Fruit fly (Drosophila melanogaster) whole organism, embryonic: ENCODE measurements around the gene CG15891.

Source experiments
- Ada2b ChIP-seq: fragments of 200-800 bp; sonication (Bioruptor generic); IDR thresholded peaks from 2 replicates; pipeline ENCODE4 v1.3.6; 2022; ENCODE audit warnings: missing biosample characterization, missing genetic modification characterization
- Aef1 ChIP-seq: fragments of 200-800 bp; sonication (Bioruptor generic); IDR thresholded peaks from 3 replicates; pipeline ENCODE4 v1.3.6; 2022; ENCODE audit warnings: missing biosample characterization, missing genetic modification characterization
- Awh ChIP-seq: fragments of 200-800 bp; sonication (Bioruptor generic); IDR thresholded peaks from 2 replicates; pipeline ENCODE4, ENCODE4 v1.3.6; 2022; ENCODE audit warnings: missing biosample characterization, missing genetic modification characterization
- CG11456 ChIP-seq: fragments of 200-800 bp; sonication (Bioruptor generic); IDR thresholded peaks from 3 replicates; pipeline ENCODE4 v1.3.6; 2022; ENCODE audit warnings: missing biosample characterization, missing genetic modification characterization
- CG11504 ChIP-seq: fragments of 200-800 bp; sonication (Bioruptor generic); optimal IDR thresholded peaks from 3 replicates; lab custom pipeline; 2019; ENCODE audit warnings: missing biosample characterization, mild to moderate bottlenecking, missing genetic modification characterization, moderate library complexity
- CG12391 ChIP-seq: fragments of 200-800 bp; sonication (Bioruptor generic); optimal IDR thresholded peaks from 3 replicates; lab custom pipeline; 2018; ENCODE audit warnings: missing biosample characterization, mild to moderate bottlenecking, missing genetic modification characterization, moderate library complexity
- CG15479 ChIP-seq: fragments of 200-800 bp; sonication (Bioruptor generic); optimal IDR thresholded peaks from 3 replicates; lab custom pipeline; 2019; ENCODE audit warnings: missing biosample characterization, mild to moderate bottlenecking, missing genetic modification characterization, moderate library complexity
- CG15601 ChIP-seq: fragments of 200-800 bp; sonication (Bioruptor generic); optimal IDR thresholded peaks from 3 replicates; lab custom pipeline; 2019; ENCODE audit warnings: missing biosample characterization, mild to moderate bottlenecking, missing genetic modification characterization, moderate library complexity
- CG15696 ChIP-seq: fragments of 200-800 bp; sonication (Bioruptor generic); optimal IDR thresholded peaks from 2 replicates; lab custom pipeline; 2019; ENCODE audit warnings: missing biosample characterization, mild to moderate bottlenecking, missing genetic modification characterization, moderate library complexity
- CG1603 ChIP-seq: fragments of 200-800 bp; sonication (Bioruptor generic); optimal IDR thresholded peaks from 2 replicates; lab custom pipeline; 2019; ENCODE audit warnings: missing biosample characterization, mild to moderate bottlenecking, missing genetic modification characterization, moderate library complexity
- CG16863 ChIP-seq: fragments of 200-800 bp; sonication (Bioruptor generic); optimal IDR thresholded peaks from 3 replicates; lab custom pipeline; 2016; ENCODE audit warnings: missing biosample characterization, missing genetic modification characterization
- CG18599 ChIP-seq: fragments of 200-800 bp; sonication (Bioruptor generic); optimal IDR thresholded peaks from 3 replicates; lab custom pipeline; 2017; ENCODE audit warnings: missing biosample characterization, missing genetic modification characterization, mild to moderate bottlenecking, moderate library complexity, missing genetic modification reagents
- CG2120 ChIP-seq: fragments of 200-800 bp; sonication (Bioruptor generic); optimal IDR thresholded peaks from 3 replicates; lab custom pipeline; 2016; ENCODE audit warnings: missing biosample characterization, missing genetic modification characterization
- CG31388 ChIP-seq: fragments of 200-800 bp; sonication (Bioruptor generic); optimal IDR thresholded peaks from 2 replicates; lab custom pipeline; 2016; ENCODE audit warnings: missing biosample characterization, missing genetic modification characterization
- CG31441 ChIP-seq: fragments of 200-800 bp; sonication (Bioruptor generic); IDR thresholded peaks from 2 replicates; pipeline ENCODE4 v1.3.6; 2022; ENCODE audit warnings: missing biosample characterization, missing genetic modification characterization
- CG3163 ChIP-seq: fragments of 200-800 bp; sonication (Bioruptor generic); optimal IDR thresholded peaks from 3 replicates; lab custom pipeline; 2016; ENCODE audit warnings: missing biosample characterization, missing genetic modification characterization
- CG3838 ChIP-seq: fragments of 200-800 bp; sonication (Bioruptor generic); optimal IDR thresholded peaks from 3 replicates; lab custom pipeline; 2016; ENCODE audit warnings: missing biosample characterization, missing genetic modification characterization
- CG5245 ChIP-seq: fragments of 200-800 bp; sonication (Bioruptor generic); optimal IDR thresholded peaks from 3 replicates; lab custom pipeline; 2016; ENCODE audit warnings: missing biosample characterization, missing genetic modification characterization
- CG8089 ChIP-seq: fragments of 200-800 bp; sonication (Bioruptor generic); optimal IDR thresholded peaks from 3 replicates; lab custom pipeline; 2016; ENCODE audit warnings: missing biosample characterization, missing genetic modification characterization
- CG9727 ChIP-seq: fragments of 200-800 bp; sonication (Bioruptor generic); optimal IDR thresholded peaks from 3 replicates; lab custom pipeline; 2017; ENCODE audit warnings: missing biosample characterization, mild to moderate bottlenecking, missing genetic modification characterization
- CG9797 ChIP-seq: fragments of 200-800 bp; sonication (Bioruptor generic); optimal IDR thresholded peaks from 3 replicates; lab custom pipeline; 2018; ENCODE audit warnings: missing biosample characterization, mild to moderate bottlenecking, missing genetic modification characterization
- CG9876 ChIP-seq: fragments of 200-800 bp; sonication (Bioruptor generic); optimal IDR thresholded peaks from 2 replicates; lab custom pipeline; 2016; ENCODE audit warnings: missing biosample characterization, missing genetic modification characterization
- CG9932 ChIP-seq: fragments of 200-800 bp; sonication (Bioruptor generic); IDR thresholded peaks from 2 replicates; pipeline ENCODE4 v1.3.6; 2022; ENCODE audit warnings: missing biosample characterization, missing genetic modification characterization
- CrebB ChIP-seq: fragments of 200-800 bp; sonication (Bioruptor generic); optimal IDR thresholded peaks from 3 replicates; lab custom pipeline; 2018; ENCODE audit warnings: missing biosample characterization, mild to moderate bottlenecking, missing genetic modification characterization
- Eip74EF ChIP-seq, 2 experiments: fragments of 200-800 bp in 1 of 2; fragments of >200 bp in 1 of 2; sonication (Bioruptor generic) in 1 of 2; optimal IDR thresholded peaks; 2 replicates each; lab custom pipeline; 2017 to 2019; ENCODE audit warnings: missing biosample characterization in 2 of 2, missing genetic modification characterization in 2 of 2, mild to moderate bottlenecking in 1 of 2, moderate library complexity in 1 of 2
- Ets65A ChIP-seq: fragments of 200-800 bp; sonication (Bioruptor generic); peaks from one replicate; lab custom pipeline; 2016; ENCODE audit warnings: missing biosample characterization, missing genetic modification characterization
- HLH3B ChIP-seq: fragments of 200-800 bp; sonication (Bioruptor generic); IDR thresholded peaks from 2 replicates; pipeline ENCODE4 v1.3.6; 2022; ENCODE audit warnings: missing biosample characterization, missing genetic modification characterization
- Hey ChIP-seq: fragments of 200-800 bp; sonication (Bioruptor generic); optimal IDR thresholded peaks from 3 replicates; lab custom pipeline; 2018; ENCODE audit warnings: missing biosample characterization, mild to moderate bottlenecking, missing genetic modification characterization
- Lhr ChIP-seq: fragments of 200-800 bp; sonication (Bioruptor generic); optimal IDR thresholded peaks from 3 replicates; lab custom pipeline; 2017; ENCODE audit warnings: mild to moderate bottlenecking, missing biosample characterization, missing genetic modification reagents, missing genetic modification characterization
- Lpt ChIP-seq: fragments of >200 bp; optimal IDR thresholded peaks from 2 replicates; lab custom pipeline; 2018; ENCODE audit warnings: missing biosample characterization, missing genetic modification characterization
- Nf-YA ChIP-seq: fragments of 200-800 bp; sonication (Bioruptor generic); IDR thresholded peaks from 2 replicates; pipeline ENCODE4 v1.3.6; 2022; ENCODE audit warnings: missing biosample characterization, missing genetic modification characterization
- Rfx ChIP-seq: fragments of 200-800 bp; sonication (Bioruptor generic); IDR thresholded peaks from 2 replicates; pipeline ENCODE4 v1.3.6; 2022; ENCODE audit warnings: missing biosample characterization, missing genetic modification characterization
- Six4 ChIP-seq: fragments of 200-800 bp; sonication (Bioruptor generic); optimal IDR thresholded peaks from 2 replicates; lab custom pipeline; 2016; ENCODE audit warnings: missing biosample characterization, missing genetic modification characterization
- Xrp1 ChIP-seq: fragments of 200-800 bp; sonication (Bioruptor generic); IDR thresholded peaks from 2 replicates; pipeline ENCODE4 v1.3.6; 2022; ENCODE audit warnings: missing biosample characterization, missing genetic modification characterization
- ara ChIP-seq: fragments of 200-800 bp; sonication (Bioruptor generic); IDR thresholded peaks from 2 replicates; pipeline ENCODE4 v1.3.6; 2022; ENCODE audit warnings: missing biosample characterization, missing genetic modification characterization
- ase ChIP-seq: fragments of 200-800 bp; sonication (Bioruptor generic); IDR thresholded peaks from 3 replicates; pipeline ENCODE4 v1.3.6; 2022; ENCODE audit warnings: missing biosample characterization, missing genetic modification characterization
- cg ChIP-seq: fragments of 200-800 bp; sonication (Bioruptor generic); optimal IDR thresholded peaks from 3 replicates; lab custom pipeline; 2019; ENCODE audit warnings: missing biosample characterization, mild to moderate bottlenecking, missing genetic modification characterization, moderate library complexity
- chif ChIP-seq, 2 experiments: fragments of 200-800 bp; sonication (Bioruptor generic); optimal IDR thresholded peaks; 3 replicates each; lab custom pipeline; 2016; ENCODE audit warnings: missing biosample characterization in 2 of 2, missing genetic modification characterization in 2 of 2
- danr ChIP-seq: fragments of 200-800 bp; sonication (Bioruptor generic); IDR thresholded peaks from 2 replicates; pipeline ENCODE4 v1.3.6; 2022; ENCODE audit warnings: missing biosample characterization, missing genetic modification characterization
- dpn ChIP-seq, 2 experiments: fragments of 200-800 bp; sonication (Bioruptor generic); optimal IDR thresholded peaks; 3 replicates each; lab custom pipeline; 2016; ENCODE audit warnings: missing biosample characterization in 2 of 2, missing genetic modification characterization in 2 of 2
- exex ChIP-seq: fragments of 200-800 bp; sonication (Bioruptor generic); optimal IDR thresholded peaks from 4 replicates; lab custom pipeline; 2018; ENCODE audit warnings: missing biosample characterization, mild to moderate bottlenecking, missing genetic modification characterization, moderate library complexity
- grn ChIP-seq: fragments of 200-800 bp; sonication (Bioruptor generic); optimal IDR thresholded peaks from 3 replicates; lab custom pipeline; 2017; ENCODE audit warnings: missing biosample characterization, missing genetic modification characterization
- kni ChIP-seq: fragments of 200-800 bp; sonication (Bioruptor generic); optimal IDR thresholded peaks from 3 replicates; lab custom pipeline; 2017; ENCODE audit warnings: mild to moderate bottlenecking, missing biosample characterization, missing genetic modification reagents, missing genetic modification characterization
- p53 ChIP-seq: fragments of 200-800 bp; sonication (Bioruptor generic); optimal IDR thresholded peaks from 2 replicates; lab custom pipeline; 2016; ENCODE audit warnings: missing biosample characterization, missing genetic modification characterization
- scrt ChIP-seq: fragments of 200-800 bp; sonication (Bioruptor generic); optimal IDR thresholded peaks from 2 replicates; lab custom pipeline; 2018; ENCODE audit warnings: missing biosample characterization, mild to moderate bottlenecking, missing genetic modification characterization, moderate library complexity
- slbo ChIP-seq: fragments of 200-800 bp; sonication (Bioruptor generic); IDR thresholded peaks from 2 replicates; pipeline ENCODE4 v1.3.6; 2022; ENCODE audit warnings: missing biosample characterization, missing genetic modification characterization
- tgo ChIP-seq: fragments of 200-800 bp; sonication (Bioruptor generic); IDR thresholded peaks from 3 replicates; pipeline ENCODE4 v1.3.6; 2022; ENCODE audit warnings: missing biosample characterization, missing genetic modification characterization
- trem ChIP-seq: fragments of 200-800 bp; optimal IDR thresholded peaks from 3 replicates; lab custom pipeline; 2019; ENCODE audit warnings: missing biosample characterization, mild to moderate bottlenecking, missing genetic modification characterization, moderate library complexity
- twi ChIP-seq: fragments of 200-800 bp; optimal IDR thresholded peaks from 2 replicates; lab custom pipeline; 2019; ENCODE audit warnings: missing biosample characterization, mild to moderate bottlenecking, missing genetic modification characterization, moderate library complexity
- wdn ChIP-seq: fragments of 200-800 bp; sonication (Bioruptor generic); IDR thresholded peaks from 2 replicates; pipeline ENCODE4 v1.3.6; 2022; ENCODE audit warnings: missing biosample characterization, missing genetic modification characterization
- wek ChIP-seq: fragments of 200-800 bp; sonication (Bioruptor generic); optimal IDR thresholded peaks from 3 replicates; lab custom pipeline; 2018; ENCODE audit warnings: missing biosample characterization, mild to moderate bottlenecking, missing genetic modification characterization, moderate library complexity

Gene CG15891

dm6 chrX:6267187-6267711, 27.9 kb downstream of the CG15891 start, which contains the start of gene schlank (continued):
- TF ChIP-seq chif (GFP tag; optimal IDR thresholded peaks at IDR 0.05; lab: Kevin White, UChicago) (peak; percentile 8 to 46), cg (no peak), CG2120 (GFP tag; lab: Kevin White, UChicago) (peak; percentile 70), CG5245 (no peak), slbo (GFP tag; lab: Robert Waterston, UW) (peak; percentile 81), CrebB (no peak), CG31441 (GFP tag; lab: Robert Waterston, UW) (no peak), Aef1 (peak; percentile 30; the same call in 1 of the 3 replicates), CG9876 (GFP tag; lab: Kevin White, UChicago) (peak; percentile 26), grn (no peak), CG15479 (GFP tag; lab: Kevin White, UChicago) (no peak), CG12391 (tag; lab: Kevin White, UChicago) (peak; percentile 52), CG8089 (GFP tag; lab: Kevin White, UChicago) (peak; percentile 47), Lpt (GFP tag; lab: Kevin White, UChicago) (no peak), trem (tag; lab: Kevin White, UChicago) (peak; percentile 10), Ets65A (GFP tag; lab: Kevin White, UChicago) (peak; percentile 97), p53 (GFP tag; lab: Kevin White, UChicago) (peak; percentile 14), danr (GFP tag; lab: Robert Waterston, UW) (no peak), wdn (peak; percentile 56), Nf-YA (no peak), CG16863 (GFP tag; lab: Kevin White, UChicago) (peak; percentile 57), wek (GFP tag; lab: Kevin White, UChicago) (no peak), Xrp1 (GFP tag; lab: Robert Waterston, UW) (peak; percentile 46; the same call in 1 of the 2 replicates), CG18599 (GFP tag; lab: Kevin White, UChicago) (peak; percentile 6), CG3838 (GFP tag; lab: Kevin White, UChicago) (no peak), CG11504 (tag; lab: Kevin White, UChicago) (no peak), Ada2b (peak; percentile 56), dpn (GFP tag; optimal IDR thresholded peaks at IDR 0.05; lab: Kevin White, UChicago) (peak; percentile 56 to 57), ase (GFP tag; lab: Robert Waterston, UW) (peak; percentile 30; the same call in 1 of the 3 replicates), CG11456 (GFP tag; lab: Robert Waterston, UW) (peak; percentile 60; the same call in 1 of the 3 replicates), Hey (no peak), tgo (GFP tag; lab: Robert Waterston, UW) (peak; percentile 53; the same call in 2 of the 3 replicates), Rfx (GFP tag; lab: Robert Waterston, UW) (peak; percentile 67), CG9727 (GFP tag; lab: Kevin White, UChicago) (peak; percentile 55), ara (GFP tag; lab: Robert Waterston, UW) (no peak), CG1603 (peak; percentile 45), CG31388 (GFP tag; lab: Kevin White, UChicago) (no peak), CG9797 (GFP tag; lab: Kevin White, UChicago) (peak; percentile 89), CG15696 (tag; lab: Kevin White, UChicago) (peak; percentile 36), CG3163 (GFP tag; lab: Kevin White, UChicago) (peak; percentile 3), Eip74EF (GFP tag; optimal IDR thresholded peaks at IDR 0.05; lab: Kevin White, UChicago) (no peak), twi (no peak), scrt (GFP tag; lab: Kevin White, UChicago) (no peak), Six4 (GFP tag; lab: Kevin White, UChicago) (peak; percentile 8), kni (GFP tag; lab: Kevin White, UChicago) (no peak), HLH3B (GFP tag; lab: Robert Waterston, UW) (peak; percentile 53; the same call in 1 of the 2 replicates), CG9932 (GFP tag; lab: Robert Waterston, UW) (peak; percentile 70), exex (tag; lab: Kevin White, UChicago) (no peak), CG15601 (tag; lab: Kevin White, UChicago) (no peak), Awh (GFP tag; lab: Robert Waterston, UW) (peak; percentile 56), Lhr (GFP tag; lab: Kevin White, UChicago) (peak; percentile 71)
